Worm (Caenorhabditis elegans) whole organism, young adult: ENCODE data around the gene prx-10.

ENCODE experiments used
- B0035.1 ChIP-seq: sonication (generic microtip); optimal IDR thresholded peaks from 2 replicates; lab custom pipeline; 2016; ENCODE audit warnings: missing genetic modification characterization, mild to moderate bottlenecking, missing compliant biosample characterization, missing genotype, missing genetic modification reagents
- B0261.1 ChIP-seq: sonication (generic microtip); optimal IDR thresholded peaks from 2 replicates; lab custom pipeline; 2016; ENCODE audit warnings: mild to moderate bottlenecking, missing genetic modification characterization, moderate library complexity, missing compliant biosample characterization
- C06A6.2 ChIP-seq: fragments of 200-800 bp; sonication (Bioruptor generic); conservative IDR thresholded peaks from 2 replicates; pipeline ENCODE4 v1.3.6; 2022; ENCODE audit warnings: missing genetic modification characterization, missing compliant biosample characterization
- C17E4.6 ChIP-seq: fragments of 200-800 bp; sonication (Bioruptor generic); IDR thresholded peaks from 2 replicates; pipeline ENCODE4 v1.3.6; 2022; ENCODE audit warnings: missing genetic modification reagents, missing genetic modification characterization, missing compliant biosample characterization
- D2030.7 ChIP-seq: fragments of 200-800 bp; sonication (Bioruptor generic); IDR thresholded peaks from 2 replicates; pipeline ENCODE4 v1.3.6; 2022; ENCODE audit warnings: missing genetic modification reagents, missing genetic modification characterization, missing compliant biosample characterization
- F23B12.7 ChIP-seq: sonication (generic microtip); optimal IDR thresholded peaks from 2 replicates; lab custom pipeline; 2017; ENCODE audit warnings: missing genetic modification characterization, mild to moderate bottlenecking, missing compliant biosample characterization, antibody characterized with exemption, moderate library complexity; ENCODE audit not compliant: insufficient read depth
- F33H1.4 ChIP-seq: fragments of 200-800 bp; sonication (Bioruptor generic); IDR thresholded peaks from 2 replicates; pipeline ENCODE4 v1.3.6; 2022; ENCODE audit warnings: missing genetic modification reagents, missing genetic modification characterization, missing compliant biosample characterization
- F49E8.2 ChIP-seq: sonication (generic microtip); optimal IDR thresholded peaks from 3 replicates; lab custom pipeline; 2017; ENCODE audit warnings: missing genetic modification characterization, mild to moderate bottlenecking, missing compliant biosample characterization, antibody characterized with exemption, moderate library complexity; ENCODE audit not compliant: insufficient read depth
- F57C9.4 ChIP-seq: sonication (generic microtip); optimal IDR thresholded peaks from 2 replicates; lab custom pipeline; 2017; ENCODE audit warnings: mild to moderate bottlenecking, missing genetic modification characterization, missing compliant biosample characterization
- K11D2.4 ChIP-seq: fragments of 200-800 bp; sonication (Bioruptor generic); IDR thresholded peaks from 2 replicates; pipeline ENCODE4 v1.3.6; 2022; ENCODE audit warnings: missing genetic modification reagents, missing genetic modification characterization, missing compliant biosample characterization
- K12H6.12 ChIP-seq: fragments of 200-800 bp; sonication (Bioruptor generic); optimal IDR thresholded peaks from 2 replicates; lab custom pipeline; 2018; ENCODE audit warnings: mild to moderate bottlenecking, missing genetic modification characterization, missing compliant biosample characterization
- Y95B8A.8 ChIP-seq: fragments of 200-800 bp; sonication (Bioruptor generic); IDR thresholded peaks from 2 replicates; pipeline ENCODE4 v1.3.6; 2022; ENCODE audit warnings: missing genetic modification reagents, missing genetic modification characterization, missing compliant biosample characterization
- aptf-2 ChIP-seq: fragments of 200-800 bp; sonication (Bioruptor generic); conservative IDR thresholded peaks from 2 replicates; pipeline ENCODE4 v1.3.6; 2022; ENCODE audit warnings: missing genetic modification reagents, missing genetic modification characterization, missing compliant biosample characterization
- athp-1 ChIP-seq: sonication (generic microtip); optimal IDR thresholded peaks from 2 replicates; lab custom pipeline; 2017; ENCODE audit warnings: mild to moderate bottlenecking, missing genetic modification characterization, missing compliant biosample characterization
- attf-5 ChIP-seq: fragments of 200-800 bp; sonication (Bioruptor generic); optimal IDR thresholded peaks from 2 replicates; lab custom pipeline; 2018; ENCODE audit warnings: mild to moderate bottlenecking, missing genetic modification characterization, missing compliant biosample characterization
- attf-6 ChIP-seq: fragments of 200-800 bp; sonication (Bioruptor generic); IDR thresholded peaks from 2 replicates; pipeline ENCODE4 v1.3.6; 2022; ENCODE audit warnings: missing genetic modification reagents, missing genetic modification characterization, missing compliant biosample characterization
- ceh-79 ChIP-seq: sonication (generic microtip); optimal IDR thresholded peaks from 2 replicates; lab custom pipeline; 2017; ENCODE audit warnings: mild to moderate bottlenecking, missing genetic modification characterization, missing compliant biosample characterization
- ceh-91 ChIP-seq: fragments of 200-800 bp; sonication (Bioruptor generic); IDR thresholded peaks from 2 replicates; pipeline ENCODE4 v1.3.6; 2022; ENCODE audit warnings: missing genetic modification reagents, missing genetic modification characterization, missing compliant biosample characterization
- dox-1 ChIP-seq: fragments of 200-800 bp; sonication (Bioruptor generic); IDR thresholded peaks from 2 replicates; pipeline ENCODE4 v1.3.6; 2022; ENCODE audit warnings: missing genetic modification reagents, missing genetic modification characterization, missing compliant biosample characterization
- egl-44 ChIP-seq: fragments of 200-800 bp; sonication (Bioruptor generic); IDR thresholded peaks from 2 replicates; pipeline ENCODE4 v1.3.6; 2022; ENCODE audit warnings: missing genetic modification reagents, missing genetic modification characterization, missing compliant biosample characterization
- egrh-3 ChIP-seq: fragments of 200-800 bp; sonication (Bioruptor generic); IDR thresholded peaks from 2 replicates; pipeline ENCODE4 v1.3.6; 2022; ENCODE audit warnings: missing genetic modification reagents, missing genetic modification characterization, missing compliant biosample characterization
- fkh-3 ChIP-seq: sonication (generic microtip); optimal IDR thresholded peaks from 2 replicates; lab custom pipeline; 2016; ENCODE audit warnings: mild to moderate bottlenecking, missing genetic modification characterization, missing compliant biosample characterization
- him-1 ChIP-seq: sonication (generic microtip); optimal IDR thresholded peaks from 2 replicates; lab custom pipeline; 2016; ENCODE audit warnings: missing genotype, missing genetic modification reagents, missing genetic modification characterization, missing compliant biosample characterization
- hmg-1.2 ChIP-seq: fragments of 200-800 bp; sonication (Bioruptor generic); IDR thresholded peaks from 2 replicates; pipeline ENCODE4 v1.3.6; 2022; ENCODE audit warnings: missing genetic modification reagents, missing genetic modification characterization, missing compliant biosample characterization
- hmg-20 ChIP-seq: fragments of 200-800 bp; sonication (Bioruptor generic); IDR thresholded peaks from 2 replicates; pipeline ENCODE4 v1.3.6; 2022; ENCODE audit warnings: missing genetic modification reagents, missing genetic modification characterization, missing compliant biosample characterization
- lag-1 ChIP-seq: fragments of 200-800 bp; sonication (Bioruptor generic); IDR thresholded peaks from 2 replicates; pipeline ENCODE4 v1.3.6; 2022; ENCODE audit warnings: missing genetic modification reagents, missing genetic modification characterization, missing compliant biosample characterization
- let-526 ChIP-seq: fragments of 200-800 bp; sonication (Bioruptor generic); IDR thresholded peaks from 2 replicates; pipeline ENCODE4 v1.3.6; 2022; ENCODE audit warnings: missing genetic modification reagents, missing genetic modification characterization, missing compliant biosample characterization
- lin-35 ChIP-seq, 3 experiments: fragments of 150-350 bp in 2 of 3; sonication (generic microtip) in 1 of 3; optimal IDR thresholded peaks; 2 replicates each; lab custom pipeline; 2014 to 2018; ENCODE audit warnings: missing biosample characterization in 3 of 3, missing genetic modification characterization in 3 of 3, missing genetic modification reagents in 3 of 3
- lin-40 ChIP-seq: sonication (generic microtip); optimal IDR thresholded peaks from 2 replicates; lab custom pipeline; 2016; ENCODE audit warnings: missing genetic modification characterization, mild to moderate bottlenecking, missing compliant biosample characterization, missing genotype, missing genetic modification reagents
- lin-54 ChIP-seq: fragments of 200-800 bp; sonication (Bioruptor generic); optimal IDR thresholded peaks from 2 replicates; lab custom pipeline; 2018; ENCODE audit warnings: mild to moderate bottlenecking, missing genetic modification characterization, missing compliant biosample characterization
- madf-10 ChIP-seq: sonication (generic microtip); optimal IDR thresholded peaks from 2 replicates; lab custom pipeline; 2016; ENCODE audit warnings: mild to moderate bottlenecking, missing genetic modification characterization, missing compliant biosample characterization
- madf-8 ChIP-seq: fragments of 200-800 bp; sonication (Bioruptor generic); conservative IDR thresholded peaks from 2 replicates; pipeline ENCODE4 v1.3.6; 2022; ENCODE audit warnings: missing genetic modification reagents, missing genetic modification characterization, missing compliant biosample characterization
- mcd-1 ChIP-seq: fragments of 200-800 bp; sonication (Bioruptor generic); IDR thresholded peaks from 2 replicates; pipeline ENCODE4 v1.3.6; 2022; ENCODE audit warnings: missing genetic modification reagents, missing genetic modification characterization, missing compliant biosample characterization
- nfyb-1 ChIP-seq: fragments of 200-800 bp; sonication (Bioruptor generic); IDR thresholded peaks from 2 replicates; pipeline ENCODE4 v1.3.6; 2022; ENCODE audit warnings: missing genetic modification reagents, missing genetic modification characterization, missing compliant biosample characterization
- nhr-120 ChIP-seq: fragments of 200-800 bp; sonication (Bioruptor generic); IDR thresholded peaks from 2 replicates; pipeline ENCODE4 v1.3.6; 2022; ENCODE audit warnings: missing genetic modification characterization, missing compliant biosample characterization
- nhr-80 ChIP-seq: sonication (generic microtip); optimal IDR thresholded peaks from 2 replicates; lab custom pipeline; 2016; ENCODE audit warnings: missing genetic modification characterization, missing compliant biosample characterization
- pbrm-1 ChIP-seq: fragments of 200-800 bp; sonication (Bioruptor generic); IDR thresholded peaks from 2 replicates; pipeline ENCODE4 v1.3.6; 2022; ENCODE audit warnings: missing genetic modification reagents, missing genetic modification characterization, missing compliant biosample characterization
- rcor-1 ChIP-seq: fragments of 200-800 bp; sonication (Bioruptor generic); IDR thresholded peaks from 2 replicates; pipeline ENCODE4 v1.3.6; 2022; ENCODE audit warnings: missing genetic modification reagents, missing genetic modification characterization, missing compliant biosample characterization
- rpc-1 ChIP-seq, 2 experiments: fragments of 150-350 bp in 1 of 2; sonication (generic microtip) in 1 of 2; optimal IDR thresholded peaks; 2 replicates each; lab custom pipeline; 2014 to 2018; ENCODE audit warnings: missing biosample characterization in 1 of 2, missing genetic modification characterization in 1 of 2, missing genetic modification reagents in 1 of 2, missing genotype in 1 of 2
- somi-1 ChIP-seq: fragments of 200-800 bp; sonication (Bioruptor generic); optimal IDR thresholded peaks from 2 replicates; lab custom pipeline; 2018; ENCODE audit warnings: mild to moderate bottlenecking, missing genetic modification characterization, missing compliant biosample characterization
- tbp1 ChIP-seq: fragments of 200-800 bp; sonication (Bioruptor generic); optimal IDR thresholded peaks from 2 replicates; lab custom pipeline; 2018; ENCODE audit warnings: mild to moderate bottlenecking, missing genetic modification characterization, missing compliant biosample characterization
- tlf-1 ChIP-seq: fragments of 200-800 bp; sonication (Bioruptor generic); optimal IDR thresholded peaks from 2 replicates; lab custom pipeline; 2018; ENCODE audit warnings: mild to moderate bottlenecking, missing genetic modification characterization, missing compliant biosample characterization
- ztf-18 ChIP-seq: sonication (generic microtip); optimal IDR thresholded peaks from 2 replicates; lab custom pipeline; 2016; ENCODE audit warnings: missing genotype, mild to moderate bottlenecking, missing genetic modification characterization, missing compliant biosample characterization
- ztf-26 ChIP-seq: sonication (generic microtip); optimal IDR thresholded peaks from 2 replicates; lab custom pipeline; 2017; ENCODE audit warnings: missing genetic modification characterization, missing compliant biosample characterization
- ztf-28 ChIP-seq: fragments of 200-800 bp; sonication (Bioruptor generic); IDR thresholded peaks from 2 replicates; pipeline ENCODE4 v1.3.6; 2022; ENCODE audit warnings: missing genetic modification reagents, missing genetic modification characterization, missing compliant biosample characterization
- ztf-3 ChIP-seq: fragments of 200-800 bp; sonication (Bioruptor generic); optimal IDR thresholded peaks from 2 replicates; lab custom pipeline; 2018; ENCODE audit warnings: mild to moderate bottlenecking, missing genetic modification characterization, missing compliant biosample characterization
- ztf-6 ChIP-seq: fragments of 200-800 bp; sonication (Bioruptor generic); IDR thresholded peaks from 2 replicates; pipeline ENCODE4 v1.3.6; 2022; ENCODE audit warnings: missing genetic modification reagents, missing genetic modification characterization, missing compliant biosample characterization

Gene prx-10

DNA sequence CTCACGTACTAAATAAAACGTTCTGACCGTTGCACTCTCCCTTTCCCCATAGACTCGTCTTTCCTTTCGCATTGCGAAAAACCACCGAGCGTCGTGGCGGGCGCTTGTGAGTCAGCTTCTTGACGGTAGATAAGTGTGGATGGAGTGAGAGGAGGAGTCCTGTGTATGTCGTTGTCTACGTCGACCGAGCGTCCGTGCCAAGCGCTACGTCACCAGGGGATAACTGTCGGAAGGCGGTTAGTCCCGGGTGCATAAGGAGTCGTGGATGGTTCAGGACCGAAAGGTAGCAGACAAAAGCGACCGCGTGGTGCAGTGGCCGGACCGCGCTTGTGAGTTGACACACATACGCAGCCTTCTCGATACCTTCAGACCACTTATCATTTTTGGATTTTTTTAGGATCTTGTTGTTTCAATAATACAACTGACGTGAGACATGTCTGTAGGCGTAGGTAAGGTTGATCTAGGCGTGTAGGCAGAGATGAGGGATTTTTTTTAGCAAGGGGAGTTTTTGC, 25.0 kb upstream of the prx-10 start (continued):
- TF ChIP-seq B0035.1 (tag; lab: Kevin White, UChicago) (peak; percentile 40), let-526 (GFP tag; lab: Robert Waterston, UW) (0 out of 2 replicates have a peak, but pooled peaks have one; percentile 18), ztf-6 (GFP tag; lab: Robert Waterston, UW) (0 out of 2 replicates have a peak, but pooled peaks have one; percentile 5), D2030.7 (GFP tag; lab: Robert Waterston, UW) (peak; percentile 92), C17E4.6 (GFP tag; lab: Robert Waterston, UW) (peak; percentile 68; the same call in 1 of the 2 replicates), C06A6.2 (GFP tag; lab: Robert Waterston, UW) (peak; percentile 59), lin-40 (tag; lab: Kevin White, UChicago) (peak; percentile 72), nhr-80 (tag; lab: Kevin White, UChicago) (peak; percentile 82), madf-10 (tag; lab: Kevin White, UChicago) (peak; percentile 80), F33H1.4 (GFP tag; lab: Robert Waterston, UW) (peak; percentile 61), ztf-26 (tag; lab: Kevin White, UChicago) (peak; percentile 79), rpc-1 (optimal IDR thresholded peaks at IDR 0.05; lab: Kevin White, UChicago) (peak; percentile 70), rpc-1 (tag; optimal IDR thresholded peaks at IDR 0.05; lab: Kevin White, UChicago) (peak; percentile 68), pbrm-1 (GFP tag; lab: Robert Waterston, UW) (peak; percentile 60; the same call in 1 of the 2 replicates), lin-35 (GFP tag; optimal IDR thresholded peaks at IDR 0.05; lab: Kevin White, UChicago) (peak in 1 of 3 experiments; percentile 20), dox-1 (peak; percentile 96; the same call in 1 of the 2 replicates), attf-5 (peak; percentile 73), hmg-1.2 (peak; percentile 69), ceh-79 (tag; lab: Kevin White, UChicago) (peak; percentile 38), egl-44 (peak; percentile 94), ceh-91 (GFP tag; lab: Robert Waterston, UW) (peak; percentile 62; the same call in 1 of the 2 replicates), athp-1 (tag; lab: Kevin White, UChicago) (peak; percentile 57), lin-54 (GFP tag; lab: Kevin White, UChicago) (peak; percentile 65), attf-6 (0 out of 2 replicates have a peak, but pooled peaks have one; percentile 23), nhr-120 (GFP tag; lab: Robert Waterston, UW) (0 out of 2 replicates have a peak, but pooled peaks have one; percentile 39), B0261.1 (tag; lab: Kevin White, UChicago) (peak; percentile 68), somi-1 (GFP tag; lab: Kevin White, UChicago) (peak; percentile 44), mcd-1 (GFP tag; lab: Robert Waterston, UW) (peak; percentile 79), ztf-3 (GFP tag; lab: Kevin White, UChicago) (peak; percentile 35), tlf-1 (peak; percentile 52), aptf-2 (GFP tag; lab: Robert Waterston, UW) (0 out of 2 replicates have a peak, but pooled peaks have one; percentile 24), rcor-1 (GFP tag; lab: Robert Waterston, UW) (peak; percentile 83), lag-1 (GFP tag; lab: Robert Waterston, UW) (0 out of 2 replicates have a peak, but pooled peaks have one; percentile 68), F23B12.7 (tag; lab: Kevin White, UChicago) (peak; percentile 42), K11D2.4 (peak; percentile 69), F49E8.2 (tag; lab: Kevin White, UChicago) (peak; percentile 22), hmg-20 (GFP tag; lab: Robert Waterston, UW) (peak; percentile 20; the same call in 1 of the 2 replicates), egrh-3 (GFP tag; lab: Robert Waterston, UW) (peak; percentile 80), ztf-18 (tag; lab: Kevin White, UChicago) (peak; percentile 78), Y95B8A.8 (peak; percentile 73; the same call in 1 of the 2 replicates), ztf-28 (0 out of 2 replicates have a peak, but pooled peaks have one; percentile 30), tbp1 (peak; percentile 81), K12H6.12 (peak; percentile 78), fkh-3 (tag; lab: Kevin White, UChicago) (peak; percentile 83), madf-8 (peak; percentile 50), nfyb-1 (GFP tag; lab: Robert Waterston, UW) (peak; percentile 89), F57C9.4 (tag; lab: Kevin White, UChicago) (peak; percentile 70), him-1 (peak; percentile 78)
